Worm (Caenorhabditis elegans) whole organism, young adult: ENCODE measurements around the gene rfip-1.

Experiments used
- B0019.2 ChIP-seq: fragments of 200-800 bp; sonication (Bioruptor generic); conservative IDR thresholded peaks from 2 replicates; pipeline ENCODE4 v1.3.6; 2022; ENCODE audit warnings: missing genetic modification reagents, missing genetic modification characterization, missing compliant biosample characterization
- F22D6.2 ChIP-seq: sonication (generic microtip); optimal IDR thresholded peaks from 2 replicates; lab custom pipeline; 2016; ENCODE audit warnings: mild to moderate bottlenecking, missing genetic modification characterization, missing compliant biosample characterization
- F39B2.1 ChIP-seq: fragments of 200-800 bp; sonication (Bioruptor generic); IDR thresholded peaks from 2 replicates; pipeline ENCODE4 v1.3.6; 2022; ENCODE audit warnings: missing genetic modification reagents, missing genetic modification characterization, missing compliant biosample characterization
- F57A8.1 ChIP-seq: fragments of 200-800 bp; sonication (Bioruptor generic); optimal IDR thresholded peaks from 2 replicates; lab custom pipeline; 2018; ENCODE audit warnings: mild to moderate bottlenecking, missing genetic modification characterization, moderate library complexity, missing compliant biosample characterization
- K11D2.4 ChIP-seq: fragments of 200-800 bp; sonication (Bioruptor generic); IDR thresholded peaks from 2 replicates; pipeline ENCODE4 v1.3.6; 2022; ENCODE audit warnings: missing genetic modification reagents, missing genetic modification characterization, missing compliant biosample characterization
- Y53F4B.3 ChIP-seq: fragments of 200-800 bp; sonication (Bioruptor generic); IDR thresholded peaks from 2 replicates; pipeline ENCODE4 v1.3.6; 2022; ENCODE audit warnings: missing genetic modification reagents, missing genetic modification characterization, missing compliant biosample characterization
- Y53G8AR.9 ChIP-seq: fragments of 200-800 bp; sonication (Bioruptor generic); conservative IDR thresholded peaks from 2 replicates; pipeline ENCODE4 v1.3.6; 2022; ENCODE audit warnings: missing genetic modification reagents, missing genetic modification characterization, missing compliant biosample characterization
- Y67H2A.10 ChIP-seq: fragments of 200-800 bp; sonication (Bioruptor generic); conservative IDR thresholded peaks from 2 replicates; pipeline ENCODE4 v1.3.6; 2022; ENCODE audit warnings: missing genetic modification reagents, missing genetic modification characterization, missing compliant biosample characterization
- Y95B8A.8 ChIP-seq: fragments of 200-800 bp; sonication (Bioruptor generic); IDR thresholded peaks from 2 replicates; pipeline ENCODE4 v1.3.6; 2022; ENCODE audit warnings: missing genetic modification reagents, missing genetic modification characterization, missing compliant biosample characterization
- ZK185.1 ChIP-seq: sonication (generic microtip); optimal IDR thresholded peaks from 2 replicates; lab custom pipeline; 2016; ENCODE audit warnings: mild to moderate bottlenecking, missing genetic modification characterization, missing compliant biosample characterization; ENCODE audit not compliant: poor library complexity, severe bottlenecking
- atf-7 ChIP-seq: sonication (generic microtip); optimal IDR thresholded peaks from 2 replicates; lab custom pipeline; 2017; ENCODE audit warnings: mild to moderate bottlenecking, missing genetic modification characterization, missing compliant biosample characterization
- attf-3 ChIP-seq: fragments of 200-800 bp; sonication (Bioruptor generic); conservative IDR thresholded peaks from 2 replicates; pipeline ENCODE4 v1.3.6; 2022; ENCODE audit warnings: missing genetic modification reagents, missing genetic modification characterization, missing compliant biosample characterization
- attf-5 ChIP-seq: fragments of 200-800 bp; sonication (Bioruptor generic); optimal IDR thresholded peaks from 2 replicates; lab custom pipeline; 2018; ENCODE audit warnings: mild to moderate bottlenecking, missing genetic modification characterization, missing compliant biosample characterization
- ccch-3 ChIP-seq: fragments of 200-800 bp; sonication (Bioruptor generic); optimal IDR thresholded peaks from 2 replicates; lab custom pipeline; 2018; ENCODE audit warnings: mild to moderate bottlenecking, missing genetic modification characterization, missing compliant biosample characterization
- cebp-2 ChIP-seq: fragments of 200-800 bp; sonication (Bioruptor generic); IDR thresholded peaks from 2 replicates; pipeline ENCODE4 v1.3.6; 2022; ENCODE audit warnings: missing genetic modification characterization, missing compliant biosample characterization
- ceh-79 ChIP-seq: sonication (generic microtip); optimal IDR thresholded peaks from 2 replicates; lab custom pipeline; 2017; ENCODE audit warnings: mild to moderate bottlenecking, missing genetic modification characterization, missing compliant biosample characterization
- ceh-91 ChIP-seq: fragments of 200-800 bp; sonication (Bioruptor generic); IDR thresholded peaks from 2 replicates; pipeline ENCODE4 v1.3.6; 2022; ENCODE audit warnings: missing genetic modification reagents, missing genetic modification characterization, missing compliant biosample characterization
- dox-1 ChIP-seq: fragments of 200-800 bp; sonication (Bioruptor generic); IDR thresholded peaks from 2 replicates; pipeline ENCODE4 v1.3.6; 2022; ENCODE audit warnings: missing genetic modification reagents, missing genetic modification characterization, missing compliant biosample characterization
- dpff-1 ChIP-seq: sonication (generic microtip); optimal IDR thresholded peaks from 2 replicates; lab custom pipeline; 2017; ENCODE audit warnings: mild to moderate bottlenecking, missing genetic modification characterization, missing compliant biosample characterization
- ekl-4 ChIP-seq: fragments of 200-800 bp; sonication (Bioruptor generic); IDR thresholded peaks from 2 replicates; pipeline ENCODE4 v1.3.6; 2022; ENCODE audit warnings: missing genetic modification reagents, missing genetic modification characterization, missing compliant biosample characterization
- gei-17 ChIP-seq: fragments of 200-800 bp; sonication (Bioruptor generic); optimal IDR thresholded peaks from 2 replicates; lab custom pipeline; 2018; ENCODE audit warnings: mild to moderate bottlenecking, missing genetic modification characterization, missing compliant biosample characterization
- him-1 ChIP-seq: sonication (generic microtip); optimal IDR thresholded peaks from 2 replicates; lab custom pipeline; 2016; ENCODE audit warnings: missing genotype, missing genetic modification reagents, missing genetic modification characterization, missing compliant biosample characterization
- hmg-1.2 ChIP-seq: fragments of 200-800 bp; sonication (Bioruptor generic); IDR thresholded peaks from 2 replicates; pipeline ENCODE4 v1.3.6; 2022; ENCODE audit warnings: missing genetic modification reagents, missing genetic modification characterization, missing compliant biosample characterization
- hsf-1 ChIP-seq: fragments of 200-800 bp; sonication (Bioruptor generic); IDR thresholded peaks from 2 replicates; pipeline ENCODE4 v1.3.6; 2022; ENCODE audit warnings: missing genetic modification reagents, missing genetic modification characterization, missing compliant biosample characterization
- lin-35 ChIP-seq, 3 experiments: fragments of 150-350 bp in 2 of 3; sonication (generic microtip) in 1 of 3; optimal IDR thresholded peaks; 2 replicates each; lab custom pipeline; 2014 to 2018; ENCODE audit warnings: missing biosample characterization in 3 of 3, missing genetic modification characterization in 3 of 3, missing genetic modification reagents in 3 of 3
- lin-54 ChIP-seq: fragments of 200-800 bp; sonication (Bioruptor generic); optimal IDR thresholded peaks from 2 replicates; lab custom pipeline; 2018; ENCODE audit warnings: mild to moderate bottlenecking, missing genetic modification characterization, missing compliant biosample characterization
- lir-1 ChIP-seq: fragments of 200-800 bp; sonication (Bioruptor generic); conservative IDR thresholded peaks from 2 replicates; pipeline ENCODE4 v1.3.6; 2022; ENCODE audit warnings: missing genetic modification reagents, missing genetic modification characterization, missing compliant biosample characterization
- madf-10 ChIP-seq: sonication (generic microtip); optimal IDR thresholded peaks from 2 replicates; lab custom pipeline; 2016; ENCODE audit warnings: mild to moderate bottlenecking, missing genetic modification characterization, missing compliant biosample characterization
- madf-6 ChIP-seq: fragments of 200-800 bp; sonication (Bioruptor generic); IDR thresholded peaks from 2 replicates; pipeline ENCODE4 v1.3.6; 2022; ENCODE audit warnings: missing genetic modification reagents, missing genetic modification characterization, missing compliant biosample characterization
- madf-8 ChIP-seq: fragments of 200-800 bp; sonication (Bioruptor generic); conservative IDR thresholded peaks from 2 replicates; pipeline ENCODE4 v1.3.6; 2022; ENCODE audit warnings: missing genetic modification reagents, missing genetic modification characterization, missing compliant biosample characterization
- mcd-1 ChIP-seq: fragments of 200-800 bp; sonication (Bioruptor generic); IDR thresholded peaks from 2 replicates; pipeline ENCODE4 v1.3.6; 2022; ENCODE audit warnings: missing genetic modification reagents, missing genetic modification characterization, missing compliant biosample characterization
- mel-28 ChIP-seq: sonication (generic microtip); optimal IDR thresholded peaks from 2 replicates; lab custom pipeline; 2016; ENCODE audit warnings: borderline replicate concordance, mild to moderate bottlenecking, missing genetic modification characterization, missing compliant biosample characterization
- mes-4 ChIP-seq: sonication (generic microtip); optimal IDR thresholded peaks from 2 replicates; lab custom pipeline; 2016; ENCODE audit warnings: missing genotype, missing genetic modification characterization, missing compliant biosample characterization
- nhr-120 ChIP-seq: fragments of 200-800 bp; sonication (Bioruptor generic); IDR thresholded peaks from 2 replicates; pipeline ENCODE4 v1.3.6; 2022; ENCODE audit warnings: missing genetic modification characterization, missing compliant biosample characterization
- nhr-90 ChIP-seq: sonication (generic microtip); optimal IDR thresholded peaks from 2 replicates; lab custom pipeline; 2016; ENCODE audit warnings: missing genotype, mild to moderate bottlenecking, missing genetic modification characterization, missing compliant biosample characterization
- repo-1 ChIP-seq: sonication (generic microtip); optimal IDR thresholded peaks from 2 replicates; lab custom pipeline; 2017; ENCODE audit warnings: mild to moderate bottlenecking, missing genetic modification characterization, missing compliant biosample characterization
- sea-2 ChIP-seq: fragments of 200-800 bp; sonication (Bioruptor generic); IDR thresholded peaks from 2 replicates; pipeline ENCODE4 v1.3.6; 2022; ENCODE audit warnings: missing genetic modification characterization, missing compliant biosample characterization
- snpc-1.1 ChIP-seq: sonication (generic microtip); optimal IDR thresholded peaks from 2 replicates; lab custom pipeline; 2017; ENCODE audit warnings: missing genetic modification characterization, mild to moderate bottlenecking, missing compliant biosample characterization, antibody characterized with exemption, moderate library complexity, missing genotype, missing genetic modification reagents; ENCODE audit not compliant: insufficient read depth
- snpc-1.3 ChIP-seq: sonication (generic microtip); optimal IDR thresholded peaks from 2 replicates; lab custom pipeline; 2017; ENCODE audit warnings: missing genetic modification characterization, mild to moderate bottlenecking, missing compliant biosample characterization, antibody characterized with exemption, moderate library complexity, missing genotype, missing genetic modification reagents; ENCODE audit not compliant: insufficient read depth
- somi-1 ChIP-seq: fragments of 200-800 bp; sonication (Bioruptor generic); optimal IDR thresholded peaks from 2 replicates; lab custom pipeline; 2018; ENCODE audit warnings: mild to moderate bottlenecking, missing genetic modification characterization, missing compliant biosample characterization
- tbp1 ChIP-seq: fragments of 200-800 bp; sonication (Bioruptor generic); optimal IDR thresholded peaks from 2 replicates; lab custom pipeline; 2018; ENCODE audit warnings: mild to moderate bottlenecking, missing genetic modification characterization, missing compliant biosample characterization
- zim-3 ChIP-seq: sonication (generic microtip); optimal IDR thresholded peaks from 2 replicates; lab custom pipeline; 2017; ENCODE audit warnings: mild to moderate bottlenecking, missing genetic modification characterization, moderate library complexity, missing compliant biosample characterization
- ztf-18 ChIP-seq: sonication (generic microtip); optimal IDR thresholded peaks from 2 replicates; lab custom pipeline; 2016; ENCODE audit warnings: missing genotype, mild to moderate bottlenecking, missing genetic modification characterization, missing compliant biosample characterization
- ztf-25 ChIP-seq: fragments of 200-800 bp; sonication (Bioruptor generic); IDR thresholded peaks from 2 replicates; pipeline ENCODE4 v1.3.6; 2022; ENCODE audit warnings: missing genetic modification reagents, missing genetic modification characterization, missing compliant biosample characterization
- ztf-3 ChIP-seq: fragments of 200-800 bp; sonication (Bioruptor generic); optimal IDR thresholded peaks from 2 replicates; lab custom pipeline; 2018; ENCODE audit warnings: mild to moderate bottlenecking, missing genetic modification characterization, missing compliant biosample characterization

The rfip-1 gene

ce11 chrII:5844694-5845129, 39.6 kb upstream of the rfip-1 start (continued):
- TF ChIP-seq ZK185.1, result peak; percentile 98
- peak; percentile 98 for TF ChIP-seq mcd-1 (GFP tag; lab: Robert Waterston, UW)
- TF ChIP-seq sea-2 (GFP tag; lab: Robert Waterston, UW), result peak; percentile 93
- peak; percentile 84 for TF ChIP-seq tbp1 (GFP tag; lab: Kevin White, UChicago)
- peak; percentile 95 for TF ChIP-seq hmg-1.2 (GFP tag; lab: Robert Waterston, UW)
- TF ChIP-seq nhr-90 (tag; lab: Kevin White, UChicago), result peak; percentile 91
- TF ChIP-seq Y95B8A.8 (GFP tag; lab: Robert Waterston, UW), result peak; percentile 98
- peak in 2 of 3 experiments; percentile 91 to 94 for TF ChIP-seq lin-35 (GFP tag; optimal IDR thresholded peaks at IDR 0.05; lab: Kevin White, UChicago)
- peak; percentile 84 for TF ChIP-seq madf-8
- peak; percentile 90 for TF ChIP-seq Y67H2A.10 (GFP tag; lab: Robert Waterston, UW)
- peak; percentile 94 for TF ChIP-seq lir-1 (GFP tag; lab: Robert Waterston, UW)
- TF ChIP-seq madf-6 (GFP tag; lab: Robert Waterston, UW), result peak; percentile 94
- peak; percentile 95 for TF ChIP-seq zim-3 (tag; lab: Kevin White, UChicago)
- peak; percentile 89 for TF ChIP-seq F39B2.1 (GFP tag; lab: Robert Waterston, UW)
- TF ChIP-seq ceh-79 (tag; lab: Kevin White, UChicago), result peak; percentile 97
- peak; percentile 88 for TF ChIP-seq ztf-18
- peak; percentile 87 for TF ChIP-seq mel-28 (tag; lab: Kevin White, UChicago)
- TF ChIP-seq nhr-120 (GFP tag; lab: Robert Waterston, UW), result peak; percentile 93
- peak; percentile 99 for TF ChIP-seq ekl-4 (GFP tag; lab: Robert Waterston, UW)
- peak; percentile 82 for TF ChIP-seq B0019.2 (GFP tag; lab: Robert Waterston, UW)
- peak; percentile 84 for TF ChIP-seq attf-3
- peak; percentile 100 for TF ChIP-seq repo-1 (tag; lab: Kevin White, UChicago)
- TF ChIP-seq hsf-1 (GFP tag; lab: Robert Waterston, UW), result peak; percentile 82
- TF ChIP-seq snpc-1.3 (tag; lab: Kevin White, UChicago), result peak; percentile 96
- peak; percentile 87 for TF ChIP-seq F57A8.1
- peak; percentile 80 for TF ChIP-seq ztf-25
- TF ChIP-seq him-1 (tag; lab: Kevin White, UChicago), result peak; percentile 100
- TF ChIP-seq K11D2.4 (GFP tag; lab: Robert Waterston, UW), result peak; percentile 98
- peak; percentile 31 for TF ChIP-seq ccch-3 (GFP tag; lab: Kevin White, UChicago)
- TF ChIP-seq dox-1 (GFP tag; lab: Robert Waterston, UW), result peak; percentile 99
- TF ChIP-seq ztf-3 (GFP tag; lab: Kevin White, UChicago), result peak; percentile 96
- peak; percentile 98 for TF ChIP-seq atf-7
- TF ChIP-seq attf-5, result peak; percentile 95
- TF ChIP-seq lin-54 (GFP tag; lab: Kevin White, UChicago), result peak; percentile 96
- TF ChIP-seq Y53G8AR.9 (GFP tag; lab: Robert Waterston, UW), result peak; percentile 99
- peak; percentile 94 for TF ChIP-seq cebp-2 (GFP tag; lab: Robert Waterston, UW)
- peak; percentile 81 for TF ChIP-seq Y53F4B.3 (GFP tag; lab: Robert Waterston, UW)
- peak; percentile 99 for TF ChIP-seq snpc-1.1 (tag; lab: Kevin White, UChicago)
- peak; percentile 98 for TF ChIP-seq somi-1 (GFP tag; lab: Kevin White, UChicago)
- peak; percentile 77 for TF ChIP-seq mes-4 (tag; lab: Kevin White, UChicago)
- TF ChIP-seq gei-17, result peak; percentile 95
- TF ChIP-seq F22D6.2 (tag; lab: Kevin White, UChicago), result peak; percentile 95
- TF ChIP-seq dpff-1 (tag; lab: Kevin White, UChicago), result peak; percentile 81
- TF ChIP-seq madf-10, result peak; percentile 97
- TF ChIP-seq ceh-91 (GFP tag; lab: Robert Waterston, UW), result peak; percentile 76
